Fruit fly (Drosophila melanogaster): ENCODE data around the gene Drep4.

Drep4 gene

dm6 chr2L:13305000-13305399, 18.7 kb upstream of the Drep4 start:
- no peak for TF ChIP-seq cnc (optimal IDR thresholded peaks at IDR 0.05)

DNA sequence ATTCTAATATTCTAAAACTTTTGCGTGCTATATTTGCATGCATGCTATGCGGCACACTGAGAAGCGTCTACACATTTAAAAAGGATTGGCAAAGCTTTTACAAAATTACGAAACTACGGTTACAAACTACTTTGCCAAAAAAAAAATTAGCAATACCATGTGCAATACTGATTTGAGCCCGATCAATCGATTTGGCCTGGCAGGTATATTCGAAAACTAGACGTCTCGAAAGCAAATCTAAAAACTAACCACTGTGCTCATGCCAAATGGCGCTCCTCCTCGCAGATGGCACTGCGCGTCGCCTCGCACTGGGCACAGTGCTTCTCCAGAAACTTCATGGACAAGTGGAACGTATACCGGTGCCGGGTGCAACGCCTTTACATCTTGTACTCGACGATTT, 18.2 kb upstream of the Drep4 start, which contains the start of gene CG16825:
Gene CG16825, plus strand, starts transcription at position 301 of the 400 bp plus-strand sequence.
- TF ChIP-seq bab1 (GFP tag; optimal IDR thresholded peaks at IDR 0.05) (no peak), Clk (GFP tag; optimal IDR thresholded peaks at IDR 0.05) (no peak), CG7045 (GFP tag; optimal IDR thresholded peaks at IDR 0.05) (no peak)

DNA sequence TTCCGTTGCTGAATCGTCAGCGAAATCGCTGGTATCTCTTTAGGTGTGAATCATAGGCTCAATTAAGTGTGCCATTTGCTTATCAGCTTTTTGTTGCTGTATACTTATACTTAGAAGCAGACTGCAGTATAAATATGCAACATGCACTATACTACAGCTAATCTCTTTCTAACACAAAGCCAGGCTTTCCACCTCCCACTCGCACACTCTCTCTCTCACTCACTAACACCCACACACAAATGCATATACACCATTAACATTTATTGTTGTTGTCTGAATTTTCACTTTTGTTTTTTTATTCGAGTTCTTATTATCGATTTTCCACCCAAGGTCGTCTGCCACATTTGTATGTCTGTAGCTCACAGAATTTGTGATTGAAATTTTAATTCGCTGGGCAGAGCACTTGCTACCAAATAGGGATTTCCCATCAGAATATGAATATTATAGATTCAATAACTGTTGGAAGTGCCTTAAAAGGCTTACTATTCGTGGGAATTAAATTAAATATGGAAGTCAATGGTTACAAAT, 10.5 kb upstream of the Drep4 start:
- no peak for TF ChIP-seq bab1 (GFP tag; optimal IDR thresholded peaks at IDR 0.05)
- TF ChIP-seq kay (GFP tag; ENCODE audit: borderline replicate concordance), result peak; percentile 94
- no peak for TF ChIP-seq CG1620 (GFP tag; optimal IDR thresholded peaks at IDR 0.05)
- no peak for TF ChIP-seq cnc (optimal IDR thresholded peaks at IDR 0.05)
- TF ChIP-seq CG5204 (GFP tag; optimal IDR thresholded peaks at IDR 0.05), result no peak
- TF ChIP-seq CG33017 (tag; optimal IDR thresholded peaks at IDR 0.05), result no peak
- no peak for TF ChIP-seq CG14711 (tag; optimal IDR thresholded peaks at IDR 0.05)
- TF ChIP-seq cic (GFP tag; optimal IDR thresholded peaks at IDR 0.05), result peak; percentile 68

- TF ChIP-seq tj (GFP tag; optimal IDR thresholded peaks at IDR 0.05) (peak; percentile 92), CG14711 (tag; optimal IDR thresholded peaks at IDR 0.05) (peak; percentile 65), cnc (optimal IDR thresholded peaks at IDR 0.05) (no peak), pad (GFP tag; optimal IDR thresholded peaks at IDR 0.05) (peak; percentile 22), CG12768 (GFP tag; optimal IDR thresholded peaks at IDR 0.05) (peak; percentile 6), bab1 (GFP tag; optimal IDR thresholded peaks at IDR 0.05) (no peak), Mnt (GFP tag; optimal IDR thresholded peaks at IDR 0.05) (peak; percentile 32)
These were observed 9.9 kb upstream of the Drep4 start for dm6 chr2L:13295978-13296702.

dm6 chr2L:13292626-13293025, 6.4 kb upstream of the Drep4 start, which contains the start of gene CG16824:
Gene CG16824 (plus strand): TSS chr2L:13293009.
- no peak for TF ChIP-seq CG11617 (GFP tag; optimal IDR thresholded peaks at IDR 0.05)
- no peak for TF ChIP-seq cic (GFP tag; optimal IDR thresholded peaks at IDR 0.05)
- no peak for TF ChIP-seq CG33017 (tag; optimal IDR thresholded peaks at IDR 0.05)
- TF ChIP-seq tj (GFP tag; optimal IDR thresholded peaks at IDR 0.05), result no peak

- TF ChIP-seq kay (GFP tag; ENCODE audit: borderline replicate concordance) (peak; percentile 48), cnc (optimal IDR thresholded peaks at IDR 0.05) (peak in 1 of 2 experiments; percentile 41), Mnt (GFP tag; optimal IDR thresholded peaks at IDR 0.05) (no peak)
These were observed 5.8 kb upstream of the Drep4 start for dm6 chr2L:13291960-13292487.

dm6 chr2L:13291066-13291434, 4.8 kb upstream of the Drep4 start:
- peak; percentile 13 for TF ChIP-seq Hr96 (GFP tag; optimal IDR thresholded peaks at IDR 0.05)
- TF ChIP-seq kay (GFP tag; ENCODE audit: borderline replicate concordance), result no peak
- no peak for TF ChIP-seq cic (GFP tag; optimal IDR thresholded peaks at IDR 0.05)
- TF ChIP-seq CG33017 (tag; optimal IDR thresholded peaks at IDR 0.05), result no peak
- TF ChIP-seq Crg-1 (GFP tag; optimal IDR thresholded peaks at IDR 0.05), result no peak
- no peak for TF ChIP-seq Clk (GFP tag; optimal IDR thresholded peaks at IDR 0.05)
- no peak for TF ChIP-seq CG7101 (tag; optimal IDR thresholded peaks at IDR 0.05)
- no peak for TF ChIP-seq toe (GFP tag; optimal IDR thresholded peaks at IDR 0.05)

dm6 chr2L:13290276-13291065, 4.2 kb upstream of the Drep4 start:
- TF ChIP-seq toe (GFP tag; optimal IDR thresholded peaks at IDR 0.05), result no peak
- TF ChIP-seq CG7045 (GFP tag; optimal IDR thresholded peaks at IDR 0.05), result peak; percentile 85
- peak; percentile 99 for TF ChIP-seq cic (GFP tag; optimal IDR thresholded peaks at IDR 0.05)
- peak; percentile 91 for TF ChIP-seq CG33017 (tag; optimal IDR thresholded peaks at IDR 0.05)
- TF ChIP-seq Hr96 (GFP tag; optimal IDR thresholded peaks at IDR 0.05), result no peak
- no peak for TF ChIP-seq bab1 (GFP tag; optimal IDR thresholded peaks at IDR 0.05)
- peak; percentile 39 for TF ChIP-seq ovo (GFP tag; optimal IDR thresholded peaks at IDR 0.05)
- peak; percentile 59 for TF ChIP-seq Clk (GFP tag; optimal IDR thresholded peaks at IDR 0.05)
- TF ChIP-seq kay (GFP tag; ENCODE audit: borderline replicate concordance), result peak; percentile 93
- no peak for TF ChIP-seq cnc (optimal IDR thresholded peaks at IDR 0.05)
- TF ChIP-seq Mnt (GFP tag; optimal IDR thresholded peaks at IDR 0.05), result peak; percentile 62
- peak; percentile 82 for TF ChIP-seq CG11617 (GFP tag; optimal IDR thresholded peaks at IDR 0.05)
- TF ChIP-seq CG14711 (tag; optimal IDR thresholded peaks at IDR 0.05), result peak; percentile 45
- no peak for TF ChIP-seq pad (GFP tag; optimal IDR thresholded peaks at IDR 0.05)
- TF ChIP-seq CG12768 (GFP tag; optimal IDR thresholded peaks at IDR 0.05), result peak; percentile 80
- TF ChIP-seq CG1620 (GFP tag; optimal IDR thresholded peaks at IDR 0.05), result peak; percentile 1
- TF ChIP-seq Crg-1 (GFP tag; optimal IDR thresholded peaks at IDR 0.05), result peak; percentile 61
- TF ChIP-seq tj (GFP tag; optimal IDR thresholded peaks at IDR 0.05), result peak; percentile 26
- peak; percentile 75 for TF ChIP-seq CG7101 (tag; optimal IDR thresholded peaks at IDR 0.05)
- no peak for TF ChIP-seq CG5204 (GFP tag; optimal IDR thresholded peaks at IDR 0.05)

All from whole organism, adult.